Worm (Caenorhabditis elegans) whole organism, early embryonic: Measurements from ENCODE around the gene F35H10.5.
A peak's percentile ranks its signal among the peaks of the same experiment; 100 is the strongest.

ENCODE experiments used
- B0310.2 ChIP-seq: sonication (generic microtip); optimal IDR thresholded peaks from 2 replicates; lab custom pipeline; 2016; ENCODE audit warnings: mild to moderate bottlenecking, missing genetic modification characterization, missing compliant biosample characterization
- F13C5.2 ChIP-seq: sonication (generic microtip); optimal IDR thresholded peaks from 2 replicates; lab custom pipeline; 2017; ENCODE audit warnings: mild to moderate bottlenecking, missing genetic modification characterization, inconsistent platforms, missing compliant biosample characterization
- aly-1 ChIP-seq: sonication (generic microtip); optimal IDR thresholded peaks from 2 replicates; lab custom pipeline; 2016; ENCODE audit warnings: missing genetic modification characterization, missing compliant biosample characterization
- ama-1 ChIP-seq: fragments of 150-350 bp; optimal IDR thresholded peaks from 2 replicates; lab custom pipeline; 2014
- ceh-13 ChIP-seq: fragments of 200-800 bp; sonication (Bioruptor generic); optimal IDR thresholded peaks from 2 replicates; lab custom pipeline; 2018; ENCODE audit warnings: mild to moderate bottlenecking, missing genetic modification characterization, missing compliant biosample characterization
- flt-1 ChIP-seq: fragments of 200-800 bp; sonication (Bioruptor generic); IDR thresholded peaks from 2 replicates; pipeline ENCODE4 v1.3.6; 2022; ENCODE audit warnings: missing genetic modification characterization, missing compliant biosample characterization
- hmbx-1 ChIP-seq: sonication (generic microtip); optimal IDR thresholded peaks from 2 replicates; lab custom pipeline; 2016; ENCODE audit warnings: mild to moderate bottlenecking, missing genetic modification characterization, missing compliant biosample characterization
- hmg-4 ChIP-seq: fragments of 200-800 bp; sonication (Bioruptor generic); optimal IDR thresholded peaks from 2 replicates; lab custom pipeline; 2018; ENCODE audit warnings: mild to moderate bottlenecking, missing genetic modification characterization, missing compliant biosample characterization
- hnd-1 ChIP-seq: sonication (generic microtip); optimal IDR thresholded peaks from 2 replicates; lab custom pipeline; 2016; ENCODE audit warnings: missing genetic modification characterization, missing compliant biosample characterization
- pes-1 ChIP-seq: fragments of 200-800 bp; sonication (Bioruptor generic); IDR thresholded peaks from 2 replicates; pipeline ENCODE4 v1.3.6; 2022; ENCODE audit warnings: missing genetic modification reagents, missing genetic modification characterization, missing compliant biosample characterization
- scrt-1 ChIP-seq: fragments of 200-800 bp; sonication (Bioruptor generic); IDR thresholded peaks from 2 replicates; pipeline ENCODE4 v1.3.6; 2022; ENCODE audit warnings: missing genetic modification characterization, missing compliant biosample characterization
- tbx-37 ChIP-seq: fragments of 200-800 bp; sonication (Bioruptor generic); conservative IDR thresholded peaks from 2 replicates; pipeline ENCODE4 v1.3.6; 2022; ENCODE audit warnings: missing genetic modification reagents, missing genetic modification characterization, missing compliant biosample characterization
- tra-4 ChIP-seq: sonication (generic microtip); optimal IDR thresholded peaks from 2 replicates; lab custom pipeline; 2017; ENCODE audit warnings: missing genetic modification characterization, missing compliant biosample characterization

DNA sequence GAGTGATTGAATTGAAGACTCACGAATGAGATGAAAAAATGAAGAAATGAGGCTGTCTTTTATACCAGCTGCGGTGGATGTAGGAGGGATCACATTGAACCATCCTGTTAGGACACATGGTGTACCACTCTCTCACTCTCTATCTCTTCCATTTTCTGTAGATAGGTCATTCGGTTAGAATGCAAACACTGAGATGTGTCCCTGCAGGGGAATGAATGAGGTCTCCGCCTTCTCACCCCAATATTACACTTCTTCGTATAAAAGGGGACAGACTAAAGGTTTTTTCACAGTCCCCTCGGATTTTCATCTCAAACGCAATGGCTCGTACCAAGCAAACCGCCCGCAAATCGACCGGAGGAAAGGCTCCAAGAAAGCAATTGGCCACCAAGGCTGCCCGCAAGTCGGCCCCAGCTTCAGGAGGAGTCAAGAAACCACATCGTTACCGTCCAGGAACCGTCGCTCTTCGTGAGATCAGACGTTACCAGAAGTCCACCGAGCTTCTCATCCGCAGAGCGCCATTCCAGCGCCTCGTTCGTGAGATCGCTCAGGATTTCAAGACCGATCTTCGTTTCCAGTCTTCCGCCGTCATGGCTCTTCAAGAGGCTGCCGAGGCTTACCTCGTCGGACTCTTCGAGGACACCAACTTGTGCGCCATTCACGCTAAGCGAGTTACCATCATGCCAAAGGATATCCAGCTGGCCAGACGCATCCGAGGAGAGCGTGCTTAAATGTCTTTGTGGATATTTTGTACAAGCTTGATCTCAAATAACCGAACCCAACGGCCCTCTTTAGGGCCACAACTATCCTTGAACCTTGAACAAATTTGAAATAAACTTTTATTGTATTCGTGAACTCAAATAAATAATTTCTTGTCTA is 33.7 kb downstream of the F35H10.5 start, which contains the start of gene his-32:
- TF ChIP-seq pes-1 (GFP tag; lab: Robert Waterston, UW) (peak; percentile 76), hmg-4 (GFP tag; lab: Kevin White, UChicago) (peak; percentile 41), ama-1 (lab: Kevin White, UChicago) (peak; percentile 99), ceh-13 (GFP tag; lab: Kevin White, UChicago) (no peak), hmbx-1 (tag; lab: Kevin White, UChicago) (peak; percentile 60), B0310.2 (peak; percentile 88), flt-1 (GFP tag; lab: Robert Waterston, UW) (peak; percentile 65; the same call in 1 of the 2 replicates), tbx-37 (GFP tag; lab: Robert Waterston, UW) (no peak), scrt-1 (GFP tag; lab: Robert Waterston, UW) (peak; percentile 78; the same call in 1 of the 2 replicates), aly-1 (tag; lab: Kevin White, UChicago) (peak; percentile 100), hnd-1 (tag; lab: Kevin White, UChicago) (no peak), tra-4 (tag; lab: Kevin White, UChicago) (peak; percentile 25), F13C5.2 (tag; lab: Kevin White, UChicago) (peak; percentile 18)
